Fruit fly (Drosophila melanogaster) whole organism, adult: ENCODE measurements around the gene sqh.

ENCODE experiments used
- CG12768 ChIP-seq: fragments of 200-800 bp; sonication (Bioruptor generic); optimal IDR thresholded peaks from 2 replicates; lab custom pipeline; 2017; ENCODE audit warnings: missing biosample characterization, missing genetic modification characterization, mild to moderate bottlenecking, moderate library complexity, missing genetic modification reagents
- tj ChIP-seq: fragments of 200-800 bp; sonication (Bioruptor generic); optimal IDR thresholded peaks from 3 replicates; lab custom pipeline; 2017; ENCODE audit warnings: missing biosample characterization, mild to moderate bottlenecking, missing genetic modification characterization, moderate library complexity

DNA sequence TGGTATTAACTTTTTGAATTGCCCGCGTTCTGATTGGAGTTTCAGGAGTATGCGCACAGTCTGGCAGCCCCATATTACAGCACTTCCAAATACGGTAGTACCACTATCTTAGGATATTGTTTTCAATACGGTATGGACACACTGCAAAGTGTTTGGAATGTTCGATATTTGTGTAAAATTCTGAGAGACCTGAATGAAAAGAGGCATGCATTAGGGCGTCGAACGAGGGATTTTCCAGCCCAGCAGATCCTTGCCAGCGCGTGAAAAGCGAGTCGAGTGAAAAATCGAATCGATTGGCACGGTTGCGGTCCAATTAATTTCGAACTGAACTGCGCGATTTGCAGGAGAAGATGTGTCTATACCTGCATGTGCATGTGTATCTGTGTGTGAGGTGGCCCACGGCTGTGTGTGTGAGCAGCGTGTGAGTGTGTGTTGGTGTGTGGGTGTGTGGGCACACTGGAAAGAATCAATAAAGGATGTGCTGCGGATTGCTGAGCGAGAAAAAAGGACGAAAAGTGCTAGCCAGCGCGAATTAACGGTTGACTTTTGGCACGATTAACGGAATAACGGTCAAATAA is 621 bp upstream of the sqh start, which contains the start of gene dtn:
- TF ChIP-seq tj (GFP tag; lab: Kevin White, UChicago) (no peak), CG12768 (GFP tag; lab: Kevin White, UChicago) (no peak)
